Worm (Caenorhabditis elegans): Measurements from ENCODE around the gene F36G9.15.

DNA sequence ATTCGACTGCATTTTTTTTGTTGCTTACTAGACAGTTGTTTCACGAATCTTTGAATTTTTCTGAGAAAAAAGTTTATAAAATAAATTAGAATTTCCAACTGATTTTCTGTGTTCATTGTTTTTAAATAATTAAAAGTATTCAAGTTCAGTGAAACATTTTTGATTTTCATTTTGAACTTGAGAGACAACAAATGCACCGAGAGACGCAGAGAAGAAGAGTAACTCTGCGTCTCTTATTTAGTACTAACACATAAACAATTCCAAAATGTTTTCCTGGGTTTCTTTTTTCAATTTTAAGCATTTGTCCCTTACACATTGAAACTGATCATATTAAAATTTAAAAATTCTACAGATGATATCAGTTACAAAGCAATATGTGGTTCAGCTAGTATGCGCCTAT, 28.5 kb downstream of the F36G9.15 start:
- no peak for TF ChIP-seq skn-1 (tag; optimal IDR thresholded peaks at IDR 0.05)
- TF ChIP-seq R02D3.7 (tag; optimal IDR thresholded peaks at IDR 0.05) = no peak
- TF ChIP-seq nhr-28 (tag; optimal IDR thresholded peaks at IDR 0.05) = no peak
- no peak for TF ChIP-seq nfya-1 (tag; optimal IDR thresholded peaks at IDR 0.05; ENCODE audit: insufficient read depth)
- TF ChIP-seq nhr-76 (tag; optimal IDR thresholded peaks at IDR 0.05) = no peak
- TF ChIP-seq pha-4 (tag; optimal IDR thresholded peaks at IDR 0.05) = no peak
- TF ChIP-seq fkh-10 (GFP tag; optimal IDR thresholded peaks at IDR 0.05) = no peak
- TF ChIP-seq ceh-82 (tag; optimal IDR thresholded peaks at IDR 0.05) = no peak
- TF ChIP-seq nhr-77 (tag; optimal IDR thresholded peaks at IDR 0.05) = no peak
- TF ChIP-seq pqm-1 (tag; optimal IDR thresholded peaks at IDR 0.05) = no peak
- TF ChIP-seq elt-3 (tag; optimal IDR thresholded peaks at IDR 0.05) = no peak
- TF ChIP-seq fos-1 (tag; optimal IDR thresholded peaks at IDR 0.05) = no peak
- no peak for TF ChIP-seq zag-1 (tag; optimal IDR thresholded peaks at IDR 0.05)
- no peak for TF ChIP-seq mdl-1 (tag; optimal IDR thresholded peaks at IDR 0.05)
